Worm (Caenorhabditis elegans) whole organism, L4 larva: ENCODE data around the gene B0554.5.
A peak's percentile ranks its signal among the peaks of the same experiment; 100 is the strongest.

Source experiments
- F26F4.8 ChIP-seq: fragments of 200-800 bp; sonication (Bioruptor generic); conservative IDR thresholded peaks from 2 replicates; pipeline ENCODE4 v1.3.6; 2022; ENCODE audit warnings: missing genetic modification characterization, missing compliant biosample characterization
- arid-1 ChIP-seq: fragments of 200-800 bp; sonication (Bioruptor generic); conservative IDR thresholded peaks from 2 replicates; pipeline ENCODE4 v1.3.6; 2022; ENCODE audit warnings: missing genetic modification reagents, missing genetic modification characterization, missing compliant biosample characterization
- cey-2 ChIP-seq: sonication (generic microtip); optimal IDR thresholded peaks from 3 replicates; lab custom pipeline; 2017; ENCODE audit warnings: missing genetic modification characterization, mild to moderate bottlenecking, missing compliant biosample characterization, antibody characterized with exemption, borderline replicate concordance; ENCODE audit not compliant: insufficient read depth
- daf-16 ChIP-seq, 3 experiments: sonication (generic microtip); optimal IDR thresholded peaks; 2 replicates each; lab custom pipeline; 2016 to 2017; ENCODE audit warnings: missing genetic modification characterization in 3 of 3, missing genetic modification reagents in 3 of 3, mild to moderate bottlenecking in 2 of 3, missing compliant biosample characterization in 2 of 3, missing biosample characterization in 1 of 3, moderate library complexity in 1 of 3
- dmd-6 ChIP-seq: fragments of 200-800 bp; sonication (Bioruptor generic); IDR thresholded peaks from 2 replicates; pipeline ENCODE4 v1.3.6; 2022; ENCODE audit warnings: missing genetic modification reagents, missing genetic modification characterization, missing compliant biosample characterization
- dpl-1 ChIP-seq: fragments of 150-350 bp; optimal IDR thresholded peaks from 2 replicates; lab custom pipeline; 2014; ENCODE audit warnings: missing biosample characterization, missing genetic modification reagents, missing genetic modification characterization
- duxl-1 ChIP-seq: sonication (generic microtip); optimal IDR thresholded peaks from 2 replicates; lab custom pipeline; 2016; ENCODE audit warnings: mild to moderate bottlenecking, missing genetic modification characterization, moderate library complexity, missing compliant biosample characterization; ENCODE audit not compliant: poor library complexity
- egl-27 ChIP-seq: sonication (generic microtip); optimal IDR thresholded peaks from 3 replicates; lab custom pipeline; 2017; ENCODE audit warnings: missing biosample characterization, missing genetic modification reagents, missing genetic modification characterization
- fos-1 ChIP-seq: fragments of 150-350 bp; optimal IDR thresholded peaks from 2 replicates; lab custom pipeline; 2014; ENCODE audit warnings: missing biosample characterization, missing genetic modification characterization
- hif-1 ChIP-seq, 2 experiments: sonication (generic microtip); optimal IDR thresholded peaks; 2 replicates each; lab custom pipeline; 2016 to 2017; ENCODE audit warnings: missing compliant biosample characterization in 2 of 2, missing genetic modification characterization in 2 of 2, missing genetic modification reagents in 2 of 2, missing genotype in 2 of 2, mild to moderate bottlenecking in 1 of 2
- hlh-11 ChIP-seq: fragments of 200-800 bp; sonication (Bioruptor generic); optimal IDR thresholded peaks from 2 replicates; lab custom pipeline; 2018; ENCODE audit warnings: mild to moderate bottlenecking, missing genetic modification characterization, missing compliant biosample characterization
- hmg-1.1 ChIP-seq: fragments of 200-800 bp; sonication (Bioruptor generic); IDR thresholded peaks from 2 replicates; pipeline ENCODE4 v1.3.6; 2022; ENCODE audit warnings: missing genetic modification reagents, missing genetic modification characterization, missing compliant biosample characterization
- lin-1 ChIP-seq: fragments of 200-800 bp; sonication (Bioruptor generic); IDR thresholded peaks from 2 replicates; pipeline ENCODE4 v1.3.6; 2022; ENCODE audit warnings: missing genetic modification reagents, missing genetic modification characterization, missing compliant biosample characterization
- lin-13 ChIP-seq: fragments of 150-350 bp; optimal IDR thresholded peaks from 2 replicates; lab custom pipeline; 2014; ENCODE audit warnings: missing biosample characterization, missing genetic modification reagents, missing genetic modification characterization
- lin-39 ChIP-seq: fragments of 150-350 bp; optimal IDR thresholded peaks from 2 replicates; lab custom pipeline; 2014; ENCODE audit warnings: missing biosample characterization, missing genetic modification reagents, missing genetic modification characterization
- mdt-29 ChIP-seq: fragments of 200-800 bp; sonication (Bioruptor generic); IDR thresholded peaks from 2 replicates; pipeline ENCODE4 v1.3.6; 2022; ENCODE audit warnings: missing genetic modification reagents, missing genetic modification characterization, missing compliant biosample characterization
- mxl-2 ChIP-seq: fragments of 200-800 bp; sonication (Bioruptor generic); conservative IDR thresholded peaks from 2 replicates; pipeline ENCODE4 v1.3.6; 2022; ENCODE audit warnings: missing genetic modification reagents, missing genetic modification characterization, missing compliant biosample characterization
- nhr-25 ChIP-seq: sonication (generic microtip); optimal IDR thresholded peaks from 2 replicates; lab custom pipeline; 2017; ENCODE audit warnings: missing genetic modification characterization, mild to moderate bottlenecking, missing compliant biosample characterization, antibody characterized with exemption, moderate library complexity, borderline replicate concordance; ENCODE audit not compliant: insufficient read depth
- nhr-28 ChIP-seq: fragments of 150-350 bp; optimal IDR thresholded peaks from 2 replicates; lab custom pipeline; 2014; ENCODE audit warnings: missing biosample characterization, missing genetic modification characterization
- nhr-48 ChIP-seq: sonication (generic microtip); optimal IDR thresholded peaks from 2 replicates; lab custom pipeline; 2016; ENCODE audit warnings: mild to moderate bottlenecking, missing genetic modification characterization, missing compliant biosample characterization
- pqm-1 ChIP-seq: sonication (generic microtip); optimal IDR thresholded peaks from 2 replicates; lab custom pipeline; 2017; ENCODE audit warnings: missing biosample characterization, missing genetic modification characterization
- sdz-12 ChIP-seq: fragments of 200-800 bp; sonication (Bioruptor generic); optimal IDR thresholded peaks from 2 replicates; lab custom pipeline; 2018; ENCODE audit warnings: mild to moderate bottlenecking, missing genetic modification characterization, missing compliant biosample characterization
- snpc-4 ChIP-seq: fragments of 150-350 bp; optimal IDR thresholded peaks from 2 replicates; lab custom pipeline; 2014; ENCODE audit warnings: missing biosample characterization, missing genetic modification characterization
- spr-1 ChIP-seq: sonication (generic microtip); optimal IDR thresholded peaks from 2 replicates; lab custom pipeline; 2016; ENCODE audit warnings: mild to moderate bottlenecking, missing genetic modification characterization, missing compliant biosample characterization
- spr-3 ChIP-seq: fragments of 200-800 bp; sonication (Bioruptor generic); optimal IDR thresholded peaks from 2 replicates; lab custom pipeline; 2018; ENCODE audit warnings: mild to moderate bottlenecking, missing genetic modification characterization, missing compliant biosample characterization
- tra-1 ChIP-seq: fragments of 200-800 bp; sonication (Bioruptor generic); IDR thresholded peaks from 2 replicates; pipeline ENCODE4 v1.3.6; 2022; ENCODE audit warnings: missing genetic modification reagents, missing genetic modification characterization, missing compliant biosample characterization
- unc-62 ChIP-seq, 3 experiments: fragments of 150-350 bp in 1 of 3; sonication (generic microtip); optimal IDR thresholded peaks in 2 of 3; peaks in 1 of 3; 1 replicate in 1 of 3; 2 replicates in 2 of 3; lab custom pipeline; 2014 to 2017; ENCODE audit warnings: missing biosample characterization in 3 of 3, missing genetic modification characterization in 3 of 3, missing genetic modification reagents in 3 of 3, missing genotype in 1 of 3
- zag-1 ChIP-seq: fragments of 150-350 bp; optimal IDR thresholded peaks from 2 replicates; lab custom pipeline; 2014; ENCODE audit warnings: missing biosample characterization, missing genetic modification characterization
- zip-11 ChIP-seq: fragments of 200-800 bp; sonication (Bioruptor generic); IDR thresholded peaks from 2 replicates; pipeline ENCODE4 v1.3.6; 2022; ENCODE audit warnings: missing genetic modification characterization, missing compliant biosample characterization
- zip-2 ChIP-seq: fragments of 150-350 bp; optimal IDR thresholded peaks from 2 replicates; lab custom pipeline; 2014; ENCODE audit warnings: missing biosample characterization, missing genetic modification characterization

The B0554.5 gene

DNA sequence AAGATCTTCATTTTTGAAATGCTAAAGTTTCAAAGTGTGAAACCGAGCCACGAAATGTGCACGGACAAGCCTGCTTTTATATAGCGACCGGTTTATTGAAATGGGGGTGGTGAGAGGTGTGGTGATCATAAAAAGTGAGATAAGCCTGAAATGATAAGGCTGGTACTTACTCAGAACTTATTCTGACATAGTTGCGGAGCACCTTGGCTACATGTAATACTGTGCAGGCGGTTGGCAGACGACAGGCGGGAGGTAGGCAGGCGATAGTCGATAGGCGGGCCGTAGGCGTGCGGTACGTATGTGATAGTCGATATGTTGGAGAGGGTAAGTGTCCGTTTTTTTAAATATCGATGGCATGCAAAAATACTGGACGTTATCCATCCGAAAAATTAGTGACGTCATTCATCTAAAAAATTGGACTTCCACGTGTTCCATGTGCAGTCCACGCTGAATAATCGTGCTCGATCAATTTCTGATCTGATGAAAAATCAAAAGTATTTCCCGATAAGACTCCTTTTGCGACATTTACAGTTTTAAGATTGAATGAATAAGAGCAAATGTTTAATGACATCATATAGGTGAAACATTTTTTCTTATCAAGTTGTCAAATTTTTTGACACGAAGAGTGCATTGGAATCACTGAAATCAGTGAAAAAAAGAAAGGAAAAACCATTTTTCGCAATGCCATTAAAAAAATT, 6.4 kb upstream of the B0554.5 start, which contains the start of gene irg-8:
Gene irg-8, minus strand, starts transcription at position 51 of the 698 bp plus-strand sequence.
- TF ChIP-seq nhr-28 (tag; lab: Kevin White, UChicago) (peak; percentile 33), pqm-1 (tag; lab: Kevin White, UChicago) (peak; percentile 17), daf-16 (GFP tag; optimal IDR thresholded peaks at IDR 0.05; lab: Kevin White, UChicago) (no peak), daf-16 (tag; optimal IDR thresholded peaks at IDR 0.05; lab: Kevin White, UChicago) (peak; percentile 10), cey-2 (tag; lab: Kevin White, UChicago) (no peak), tra-1 (no peak), hmg-1.1 (GFP tag; lab: Robert Waterston, UW) (no peak), sdz-12 (GFP tag; lab: Kevin White, UChicago) (no peak), lin-39 (tag; lab: Kevin White, UChicago) (no peak), mxl-2 (GFP tag; lab: Robert Waterston, UW) (0 out of 2 replicates have a peak, but pooled peaks have one; percentile 51), lin-13 (GFP tag; lab: Kevin White, UChicago) (no peak), nhr-48 (tag; lab: Kevin White, UChicago) (peak; percentile 38), duxl-1 (tag; lab: Kevin White, UChicago) (no peak), nhr-25 (no peak), dmd-6 (GFP tag; lab: Robert Waterston, UW) (peak; percentile 90), hlh-11 (tag; lab: Kevin White, UChicago) (peak; percentile 46), F26F4.8 (GFP tag; lab: Robert Waterston, UW) (no peak), spr-3 (no peak), fos-1 (no peak), snpc-4 (no peak), mdt-29 (no peak), unc-62 (GFP tag; optimal IDR thresholded peaks at IDR 0.05 in 1 of 2; lab: Kevin White, UChicago) (peak in 1 of 2 experiments; percentile 78), unc-62 (tag; optimal IDR thresholded peaks at IDR 0.05; lab: Kevin White, UChicago) (no peak)

DNA sequence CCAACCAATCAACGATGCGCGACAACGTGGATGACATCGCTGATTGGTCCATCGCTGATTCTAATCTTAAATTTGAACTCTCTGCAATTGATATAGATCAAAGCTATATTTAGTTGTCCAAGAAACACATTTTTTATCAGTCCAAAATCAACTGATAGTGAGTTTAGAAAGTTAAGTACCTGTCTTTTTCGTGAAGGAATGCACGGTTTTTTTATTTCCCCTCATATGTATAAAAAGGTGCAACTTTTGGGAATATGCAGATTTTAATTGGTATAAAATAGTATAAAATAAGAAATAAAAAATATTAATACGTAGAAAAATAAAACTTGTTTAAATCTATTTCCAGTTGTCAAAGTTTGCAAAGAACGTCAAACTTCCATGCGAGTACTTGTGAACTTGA, 5.8 kb upstream of the B0554.5 start, which contains the start of gene Y39D8A.1:
Gene Y39D8A.1, plus strand, starts transcription at position 301 of the 400 bp plus-strand sequence.
- TF ChIP-seq zip-2 (tag; lab: Kevin White, UChicago) = no peak
- TF ChIP-seq daf-16 (GFP tag; optimal IDR thresholded peaks at IDR 0.05; lab: Kevin White, UChicago) = no peak
- peak; percentile 30 for TF ChIP-seq daf-16 (tag; optimal IDR thresholded peaks at IDR 0.05; lab: Kevin White, UChicago)

- TF ChIP-seq egl-27 (tag; lab: Kevin White, UChicago) (no peak), zip-11 (no peak), lin-1 (GFP tag; lab: Robert Waterston, UW) (no peak), pqm-1 (tag; lab: Kevin White, UChicago) (peak; percentile 20), hif-1 (tag; optimal IDR thresholded peaks at IDR 0.05; lab: Kevin White, UChicago) (no peak), zag-1 (no peak), dpl-1 (no peak), arid-1 (no peak), spr-1 (tag; lab: Kevin White, UChicago) (no peak)
Measured at ce11 chrV:422133-422532, 2.1 kb upstream of the B0554.5 start, which contains the start of gene dod-20. TSS of gene dod-20 (plus strand) at chrV:422433.

- TF ChIP-seq mxl-2 (GFP tag; lab: Robert Waterston, UW) = no peak
- peak in 1 of 2 experiments; percentile 75 for TF ChIP-seq unc-62 (GFP tag; optimal IDR thresholded peaks at IDR 0.05 in 1 of 2; lab: Kevin White, UChicago)
- no peak for TF ChIP-seq unc-62 (tag; optimal IDR thresholded peaks at IDR 0.05; lab: Kevin White, UChicago)
Measured at ce11 chrV:428844-429243, 4.6 kb downstream of the B0554.5 start, which contains the start of gene B0554.4. TSS of gene B0554.4 (plus strand) at chrV:429144.
